Worm (Caenorhabditis elegans) whole organism, L4/young adult: ENCODE data around the gene casy-1.
A peak's percentile ranks its signal among the peaks of the same experiment; 100 is the strongest.

Experiments used
- W03F9.2 ChIP-seq: fragments of 150-350 bp; optimal IDR thresholded peaks from 2 replicates; lab custom pipeline; 2014; ENCODE audit warnings: missing biosample characterization, missing genetic modification characterization
- dao-5 ChIP-seq: sonication (generic microtip); optimal IDR thresholded peaks from 2 replicates; lab custom pipeline; 2016; ENCODE audit warnings: missing genotype, missing genetic modification characterization, moderate library complexity, missing compliant biosample characterization
- him-1 ChIP-seq: sonication (generic microtip); optimal IDR thresholded peaks from 2 replicates; lab custom pipeline; 2016; ENCODE audit warnings: missing genotype, missing genetic modification reagents, missing genetic modification characterization, missing compliant biosample characterization

DNA sequence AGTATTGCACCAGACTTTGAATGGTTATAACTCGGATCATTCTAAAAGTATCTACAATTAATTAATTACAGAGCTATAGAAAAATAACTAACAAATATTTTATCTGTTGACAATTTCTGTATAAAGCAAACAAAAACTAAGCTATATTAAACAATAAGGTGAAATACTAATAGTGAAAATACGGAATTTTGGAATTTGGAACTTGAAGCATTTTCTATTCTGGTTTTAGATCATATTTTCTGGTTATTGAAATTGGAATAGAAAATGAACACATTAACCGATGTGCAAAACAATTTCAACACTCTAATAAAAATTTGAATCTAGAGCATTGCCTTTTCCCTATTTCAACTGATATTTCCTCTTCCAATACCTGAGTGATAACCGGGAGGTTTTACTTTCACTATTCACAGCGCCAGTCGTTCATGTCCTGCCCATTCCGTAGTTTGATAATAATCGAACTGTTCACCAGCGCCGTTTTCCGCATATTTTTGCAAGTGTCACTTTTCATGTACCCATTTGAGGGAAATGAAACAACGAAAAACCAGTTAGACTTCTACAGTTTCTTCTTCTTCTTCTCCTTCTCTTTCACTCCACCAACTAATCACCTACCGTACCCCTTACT is 56.5 kb downstream of the casy-1 start:
- TF ChIP-seq him-1 (tag; lab: Kevin White, UChicago) = no peak
- peak; percentile 16 for TF ChIP-seq W03F9.2
- TF ChIP-seq dao-5 (tag; lab: Kevin White, UChicago) = no peak
